Fruit fly (Drosophila melanogaster): ENCODE data around the gene CG5342.

CG5342 gene

DNA sequence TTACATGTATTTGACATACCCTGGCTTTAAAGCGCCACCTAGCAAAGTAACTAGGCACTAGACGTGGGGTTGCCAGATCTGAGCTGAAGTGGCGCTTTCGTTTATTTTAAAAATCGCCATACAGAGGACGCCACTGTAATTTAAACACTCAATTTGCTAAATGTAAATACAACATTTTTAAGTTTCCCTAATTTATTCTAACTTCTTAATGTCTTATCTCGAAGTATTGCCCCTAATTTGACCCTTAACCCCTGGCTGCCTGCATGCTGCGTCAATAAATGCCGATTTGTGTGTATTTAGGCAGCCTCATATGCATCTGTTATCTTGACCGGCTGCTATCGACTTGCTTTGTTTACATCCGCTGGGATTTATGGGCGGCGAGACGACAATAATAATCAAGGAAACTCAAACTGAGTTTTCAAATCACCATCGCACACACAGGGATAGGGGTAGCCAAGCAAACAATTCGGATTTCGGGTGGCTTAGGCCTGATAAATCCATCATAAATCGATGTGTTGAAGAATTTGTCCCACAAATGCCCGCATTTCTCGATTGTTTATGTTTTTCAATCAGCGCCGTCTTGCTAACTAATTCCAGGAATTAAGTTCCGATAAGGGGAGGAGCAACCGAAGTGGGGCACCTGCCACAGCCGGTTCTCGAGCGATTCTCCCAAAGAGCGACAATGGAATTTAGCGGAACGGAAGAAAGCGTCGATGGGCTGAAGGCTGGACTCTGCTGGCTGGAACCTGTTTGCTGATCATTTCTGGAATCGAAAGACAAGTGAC is 34.8 kb downstream of the CG5342 start (continued):
- no peak for TF ChIP-seq Sry-β (GFP tag; optimal IDR thresholded peaks at IDR 0.05)
- TF ChIP-seq Gug (GFP tag; IDR thresholded peaks at IDR 0.05): peak; percentile 74
- peak; percentile 65 for TF ChIP-seq bcd (GFP tag; optimal IDR thresholded peaks at IDR 0.05)
- peak; percentile 3 for TF ChIP-seq gfzf (GFP tag; optimal IDR thresholded peaks at IDR 0.05)
- TF ChIP-seq salm (tag; optimal IDR thresholded peaks at IDR 0.05): no peak
- peak; percentile 14 for TF ChIP-seq CG12104 (GFP tag; optimal IDR thresholded peaks at IDR 0.05)
- no peak for TF ChIP-seq CG2129 (GFP tag; IDR thresholded peaks at IDR 0.05; ENCODE audit: partially characterized antibody)
- peak; percentile 64 for TF ChIP-seq NfI (GFP tag; optimal IDR thresholded peaks at IDR 0.05)
- peak; percentile 18; the same call in 1 of the 2 replicates for TF ChIP-seq CG13287 (GFP tag; IDR thresholded peaks at IDR 0.05; ENCODE audit: partially characterized antibody)
- peak; percentile 34 for TF ChIP-seq CG6813 (GFP tag; optimal IDR thresholded peaks at IDR 0.05)
- no peak for TF ChIP-seq al (GFP tag; IDR thresholded peaks at IDR 0.05)
- TF ChIP-seq CG10274 (GFP tag; optimal IDR thresholded peaks at IDR 0.05): no peak
- no peak for TF ChIP-seq fru (optimal IDR thresholded peaks at IDR 0.05)
- TF ChIP-seq H15 (GFP tag; IDR thresholded peaks at IDR 0.05): peak; percentile 75
- 0 out of 4 replicates have a peak, but pooled peaks have one; percentile 21 for TF ChIP-seq chinmo (GFP tag; IDR thresholded peaks at IDR 0.05; ENCODE audit: partially characterized antibody)
- TF ChIP-seq Atf6 (GFP tag; IDR thresholded peaks at IDR 0.05): no peak
- TF ChIP-seq CG3163 (GFP tag; optimal IDR thresholded peaks at IDR 0.05): peak; percentile 44
- TF ChIP-seq gro (GFP tag; optimal IDR thresholded peaks at IDR 0.05): peak; percentile 22
- peak; percentile 28; the same call in 1 of the 2 replicates for TF ChIP-seq Scr (GFP tag; IDR thresholded peaks at IDR 0.05; ENCODE audit: partially characterized antibody)
- no peak for TF ChIP-seq ato (GFP tag; IDR thresholded peaks at IDR 0.05; ENCODE audit: partially characterized antibody)
- peak; percentile 12; the same call in 1 of the 2 replicates for TF ChIP-seq chm (GFP tag; IDR thresholded peaks at IDR 0.05)
- TF ChIP-seq Mes4 (GFP tag; optimal IDR thresholded peaks at IDR 0.05): peak; percentile 61
- TF ChIP-seq CG13424 (tag; optimal IDR thresholded peaks at IDR 0.05): peak; percentile 44
- no peak for TF ChIP-seq cg (GFP tag; optimal IDR thresholded peaks at IDR 0.05)
- peak; percentile 74 for TF ChIP-seq CG9876 (GFP tag; optimal IDR thresholded peaks at IDR 0.05)
- TF ChIP-seq CG1603 (tag; optimal IDR thresholded peaks at IDR 0.05): peak; percentile 48
- no peak for TF ChIP-seq ems (GFP tag; optimal IDR thresholded peaks at IDR 0.05)
- no peak for TF ChIP-seq Drgx (GFP tag; IDR thresholded peaks at IDR 0.05)
- peak; percentile 82 for TF ChIP-seq Ptx1 (GFP tag; IDR thresholded peaks at IDR 0.05)
- no peak for TF ChIP-seq Doc3 (GFP tag; IDR thresholded peaks at IDR 0.05; ENCODE audit: partially characterized antibody)
- no peak for TF ChIP-seq cwo (GFP tag; optimal IDR thresholded peaks at IDR 0.05)
- no peak for TF ChIP-seq CkIIα-i1 (GFP tag; IDR thresholded peaks at IDR 0.05)
- TF ChIP-seq Aef1 (GFP tag; IDR thresholded peaks at IDR 0.05): peak; percentile 62
- TF ChIP-seq tap (tag; optimal IDR thresholded peaks at IDR 0.05): no peak
- TF ChIP-seq CG6175 (GFP tag; IDR thresholded peaks at IDR 0.05): peak; percentile 21; the same call in 1 of the 3 replicates
- TF ChIP-seq HmgD (GFP tag; optimal IDR thresholded peaks at IDR 0.05): peak; percentile 46
- TF ChIP-seq CG17612 (GFP tag; IDR thresholded peaks at IDR 0.05): no peak
- TF ChIP-seq Ets97D (GFP tag; optimal IDR thresholded peaks at IDR 0.05): peak; percentile 50
- TF ChIP-seq crol (GFP tag; IDR thresholded peaks at IDR 0.05): no peak; the same call in 1 of the 2 replicates
- peak; percentile 42 for TF ChIP-seq CG16815 (GFP tag; optimal IDR thresholded peaks at IDR 0.05)
- TF ChIP-seq CG9609 (GFP tag; optimal IDR thresholded peaks at IDR 0.05): peak; percentile 64
- TF ChIP-seq ase (GFP tag; IDR thresholded peaks at IDR 0.05): peak; percentile 66; the same call in 2 of the 3 replicates
- no peak for TF ChIP-seq CG31365 (tag; optimal IDR thresholded peaks at IDR 0.05)
- TF ChIP-seq gsb-n (tag; optimal IDR thresholded peaks at IDR 0.05): peak; percentile 21
- TF ChIP-seq CG6689 (GFP tag; IDR thresholded peaks at IDR 0.05): 0 out of 2 replicates have a peak, but pooled peaks have one; percentile 37
- no peak for TF ChIP-seq CG8765 (GFP tag; IDR thresholded peaks at IDR 0.05)
- TF ChIP-seq tio (GFP tag; optimal IDR thresholded peaks at IDR 0.05): peak; percentile 45
- TF ChIP-seq oc (tag; optimal IDR thresholded peaks at IDR 0.05): peak; percentile 36
- no peak for TF ChIP-seq lbe (GFP tag; optimal IDR thresholded peaks at IDR 0.05)

Measured in whole organism, embryonic.